Worm (Caenorhabditis elegans) whole organism, young adult: ENCODE data around the gene nlp-11.
A peak's percentile ranks its signal among the peaks of the same experiment; 100 is the strongest.

ENCODE experiments used
- B0336.3 ChIP-seq: fragments of 200-800 bp; sonication (Bioruptor generic); IDR thresholded peaks from 2 replicates; pipeline ENCODE4 v1.3.6; 2022; ENCODE audit warnings: missing genetic modification characterization, missing compliant biosample characterization
- C06A6.2 ChIP-seq: fragments of 200-800 bp; sonication (Bioruptor generic); conservative IDR thresholded peaks from 2 replicates; pipeline ENCODE4 v1.3.6; 2022; ENCODE audit warnings: missing genetic modification characterization, missing compliant biosample characterization
- F23B12.7 ChIP-seq: sonication (generic microtip); optimal IDR thresholded peaks from 2 replicates; lab custom pipeline; 2017; ENCODE audit warnings: missing genetic modification characterization, mild to moderate bottlenecking, missing compliant biosample characterization, antibody characterized with exemption, moderate library complexity; ENCODE audit not compliant: insufficient read depth
- K11D2.4 ChIP-seq: fragments of 200-800 bp; sonication (Bioruptor generic); IDR thresholded peaks from 2 replicates; pipeline ENCODE4 v1.3.6; 2022; ENCODE audit warnings: missing genetic modification reagents, missing genetic modification characterization, missing compliant biosample characterization
- K12H6.12 ChIP-seq: fragments of 200-800 bp; sonication (Bioruptor generic); optimal IDR thresholded peaks from 2 replicates; lab custom pipeline; 2018; ENCODE audit warnings: mild to moderate bottlenecking, missing genetic modification characterization, missing compliant biosample characterization
- T07F8.4 ChIP-seq: sonication (generic microtip); optimal IDR thresholded peaks from 2 replicates; lab custom pipeline; 2016; ENCODE audit warnings: mild to moderate bottlenecking, missing genetic modification characterization, moderate library complexity, missing compliant biosample characterization
- Y56A3A.18 ChIP-seq: fragments of 200-800 bp; sonication (Bioruptor generic); IDR thresholded peaks from 2 replicates; pipeline ENCODE4 v1.3.6; 2022; ENCODE audit warnings: missing genetic modification reagents, missing genetic modification characterization, missing compliant biosample characterization
- Y79H2A.3 ChIP-seq: fragments of 200-800 bp; sonication (Bioruptor generic); conservative IDR thresholded peaks from 2 replicates; pipeline ENCODE4 v1.3.6; 2022; ENCODE audit warnings: missing genetic modification reagents, missing genetic modification characterization, missing compliant biosample characterization
- akir-1 ChIP-seq: fragments of 200-800 bp; sonication (Bioruptor generic); optimal IDR thresholded peaks from 2 replicates; lab custom pipeline; 2018; ENCODE audit warnings: mild to moderate bottlenecking, missing genetic modification characterization, moderate library complexity, missing compliant biosample characterization
- aptf-2 ChIP-seq: fragments of 200-800 bp; sonication (Bioruptor generic); conservative IDR thresholded peaks from 2 replicates; pipeline ENCODE4 v1.3.6; 2022; ENCODE audit warnings: missing genetic modification reagents, missing genetic modification characterization, missing compliant biosample characterization
- aptf-3 ChIP-seq: fragments of 200-800 bp; sonication (Bioruptor generic); IDR thresholded peaks from 2 replicates; pipeline ENCODE4 v1.3.6; 2022; ENCODE audit warnings: missing genetic modification characterization, missing compliant biosample characterization
- athp-1 ChIP-seq: sonication (generic microtip); optimal IDR thresholded peaks from 2 replicates; lab custom pipeline; 2017; ENCODE audit warnings: mild to moderate bottlenecking, missing genetic modification characterization, missing compliant biosample characterization
- attf-3 ChIP-seq: fragments of 200-800 bp; sonication (Bioruptor generic); conservative IDR thresholded peaks from 2 replicates; pipeline ENCODE4 v1.3.6; 2022; ENCODE audit warnings: missing genetic modification reagents, missing genetic modification characterization, missing compliant biosample characterization
- attf-5 ChIP-seq: fragments of 200-800 bp; sonication (Bioruptor generic); optimal IDR thresholded peaks from 2 replicates; lab custom pipeline; 2018; ENCODE audit warnings: mild to moderate bottlenecking, missing genetic modification characterization, missing compliant biosample characterization
- chd-7 ChIP-seq: sonication (generic microtip); optimal IDR thresholded peaks from 2 replicates; lab custom pipeline; 2016; ENCODE audit warnings: mild to moderate bottlenecking, missing genetic modification characterization, moderate library complexity, missing compliant biosample characterization
- die-1 ChIP-seq: sonication (generic microtip); optimal IDR thresholded peaks from 2 replicates; lab custom pipeline; 2016; ENCODE audit warnings: missing genotype, mild to moderate bottlenecking, missing genetic modification characterization, missing compliant biosample characterization
- dpl-1 ChIP-seq: fragments of 150-350 bp; optimal IDR thresholded peaks from 2 replicates; lab custom pipeline; 2014; ENCODE audit warnings: missing biosample characterization, missing genetic modification reagents, missing genetic modification characterization
- egrh-3 ChIP-seq: fragments of 200-800 bp; sonication (Bioruptor generic); IDR thresholded peaks from 2 replicates; pipeline ENCODE4 v1.3.6; 2022; ENCODE audit warnings: missing genetic modification reagents, missing genetic modification characterization, missing compliant biosample characterization
- ekl-4 ChIP-seq: fragments of 200-800 bp; sonication (Bioruptor generic); IDR thresholded peaks from 2 replicates; pipeline ENCODE4 v1.3.6; 2022; ENCODE audit warnings: missing genetic modification reagents, missing genetic modification characterization, missing compliant biosample characterization
- ets-4 ChIP-seq: fragments of 200-800 bp; sonication (Bioruptor generic); optimal IDR thresholded peaks from 2 replicates; lab custom pipeline; 2018; ENCODE audit warnings: mild to moderate bottlenecking, missing genetic modification characterization, missing compliant biosample characterization
- gei-17 ChIP-seq: fragments of 200-800 bp; sonication (Bioruptor generic); optimal IDR thresholded peaks from 2 replicates; lab custom pipeline; 2018; ENCODE audit warnings: mild to moderate bottlenecking, missing genetic modification characterization, missing compliant biosample characterization
- hmg-1.2 ChIP-seq: fragments of 200-800 bp; sonication (Bioruptor generic); IDR thresholded peaks from 2 replicates; pipeline ENCODE4 v1.3.6; 2022; ENCODE audit warnings: missing genetic modification reagents, missing genetic modification characterization, missing compliant biosample characterization
- lin-26 ChIP-seq: fragments of 200-800 bp; sonication (Bioruptor generic); IDR thresholded peaks from 2 replicates; pipeline ENCODE4 v1.3.6; 2022; ENCODE audit warnings: missing genetic modification reagents, missing genetic modification characterization, missing compliant biosample characterization
- lin-35 ChIP-seq, 3 experiments: fragments of 150-350 bp in 2 of 3; sonication (generic microtip) in 1 of 3; optimal IDR thresholded peaks; 2 replicates each; lab custom pipeline; 2014 to 2018; ENCODE audit warnings: missing biosample characterization in 3 of 3, missing genetic modification characterization in 3 of 3, missing genetic modification reagents in 3 of 3
- lin-40 ChIP-seq: sonication (generic microtip); optimal IDR thresholded peaks from 2 replicates; lab custom pipeline; 2016; ENCODE audit warnings: missing genetic modification characterization, mild to moderate bottlenecking, missing compliant biosample characterization, missing genotype, missing genetic modification reagents
- lin-54 ChIP-seq: fragments of 200-800 bp; sonication (Bioruptor generic); optimal IDR thresholded peaks from 2 replicates; lab custom pipeline; 2018; ENCODE audit warnings: mild to moderate bottlenecking, missing genetic modification characterization, missing compliant biosample characterization
- lir-1 ChIP-seq: fragments of 200-800 bp; sonication (Bioruptor generic); conservative IDR thresholded peaks from 2 replicates; pipeline ENCODE4 v1.3.6; 2022; ENCODE audit warnings: missing genetic modification reagents, missing genetic modification characterization, missing compliant biosample characterization
- lsy-27 ChIP-seq: sonication (generic microtip); optimal IDR thresholded peaks from 2 replicates; lab custom pipeline; 2017; ENCODE audit warnings: missing genetic modification characterization, mild to moderate bottlenecking, missing compliant biosample characterization, antibody characterized with exemption, missing genotype, borderline replicate concordance; ENCODE audit not compliant: insufficient read depth
- madf-10 ChIP-seq: sonication (generic microtip); optimal IDR thresholded peaks from 2 replicates; lab custom pipeline; 2016; ENCODE audit warnings: mild to moderate bottlenecking, missing genetic modification characterization, missing compliant biosample characterization
- madf-3 ChIP-seq: fragments of 200-800 bp; sonication (Bioruptor generic); IDR thresholded peaks from 2 replicates; pipeline ENCODE4 v1.3.6; 2022; ENCODE audit warnings: missing genetic modification reagents, missing genetic modification characterization, missing compliant biosample characterization
- madf-6 ChIP-seq: fragments of 200-800 bp; sonication (Bioruptor generic); IDR thresholded peaks from 2 replicates; pipeline ENCODE4 v1.3.6; 2022; ENCODE audit warnings: missing genetic modification reagents, missing genetic modification characterization, missing compliant biosample characterization
- mes-4 ChIP-seq: sonication (generic microtip); optimal IDR thresholded peaks from 2 replicates; lab custom pipeline; 2016; ENCODE audit warnings: missing genotype, missing genetic modification characterization, missing compliant biosample characterization
- nfyb-1 ChIP-seq: fragments of 200-800 bp; sonication (Bioruptor generic); IDR thresholded peaks from 2 replicates; pipeline ENCODE4 v1.3.6; 2022; ENCODE audit warnings: missing genetic modification reagents, missing genetic modification characterization, missing compliant biosample characterization
- nhr-27 ChIP-seq: fragments of 200-800 bp; sonication (Bioruptor generic); optimal IDR thresholded peaks from 2 replicates; lab custom pipeline; 2018; ENCODE audit warnings: mild to moderate bottlenecking, missing genetic modification characterization, moderate library complexity, missing compliant biosample characterization
- nhr-80 ChIP-seq: sonication (generic microtip); optimal IDR thresholded peaks from 2 replicates; lab custom pipeline; 2016; ENCODE audit warnings: missing genetic modification characterization, missing compliant biosample characterization
- pbrm-1 ChIP-seq: fragments of 200-800 bp; sonication (Bioruptor generic); IDR thresholded peaks from 2 replicates; pipeline ENCODE4 v1.3.6; 2022; ENCODE audit warnings: missing genetic modification reagents, missing genetic modification characterization, missing compliant biosample characterization
- rcor-1 ChIP-seq: fragments of 200-800 bp; sonication (Bioruptor generic); IDR thresholded peaks from 2 replicates; pipeline ENCODE4 v1.3.6; 2022; ENCODE audit warnings: missing genetic modification reagents, missing genetic modification characterization, missing compliant biosample characterization
- repo-1 ChIP-seq: sonication (generic microtip); optimal IDR thresholded peaks from 2 replicates; lab custom pipeline; 2017; ENCODE audit warnings: mild to moderate bottlenecking, missing genetic modification characterization, missing compliant biosample characterization
- sdz-38 ChIP-seq: sonication (generic microtip); optimal IDR thresholded peaks from 2 replicates; lab custom pipeline; 2016; ENCODE audit warnings: missing genotype, missing genetic modification characterization, missing compliant biosample characterization
- sea-2 ChIP-seq: fragments of 200-800 bp; sonication (Bioruptor generic); IDR thresholded peaks from 2 replicates; pipeline ENCODE4 v1.3.6; 2022; ENCODE audit warnings: missing genetic modification characterization, missing compliant biosample characterization
- snpc-1.1 ChIP-seq: sonication (generic microtip); optimal IDR thresholded peaks from 2 replicates; lab custom pipeline; 2017; ENCODE audit warnings: missing genetic modification characterization, mild to moderate bottlenecking, missing compliant biosample characterization, antibody characterized with exemption, moderate library complexity, missing genotype, missing genetic modification reagents; ENCODE audit not compliant: insufficient read depth
- snpc-4 ChIP-seq, 5 experiments: fragments of 150-350 bp in 1 of 5; sonication (generic microtip) in 4 of 5; optimal IDR thresholded peaks; 2 replicates each; lab custom pipeline; 2014 to 2018; ENCODE audit warnings: missing genetic modification characterization in 5 of 5, missing biosample characterization in 3 of 5, antibody characterized with exemption in 2 of 5, mild to moderate bottlenecking in 2 of 5, missing compliant biosample characterization in 2 of 5, missing genotype in 2 of 5, moderate library complexity in 2 of 5, missing genetic modification reagents in 1 of 5
- xnd-1 ChIP-seq: sonication (generic microtip); optimal IDR thresholded peaks from 2 replicates; lab custom pipeline; 2016; ENCODE audit warnings: missing genotype, missing genetic modification reagents, missing genetic modification characterization, missing compliant biosample characterization
- zfh-2 ChIP-seq: fragments of 200-800 bp; sonication (Bioruptor generic); conservative IDR thresholded peaks from 2 replicates; pipeline ENCODE4 v1.3.6; 2022; ENCODE audit warnings: missing genetic modification reagents, missing genetic modification characterization, missing compliant biosample characterization
- ztf-18 ChIP-seq: sonication (generic microtip); optimal IDR thresholded peaks from 2 replicates; lab custom pipeline; 2016; ENCODE audit warnings: missing genotype, mild to moderate bottlenecking, missing genetic modification characterization, missing compliant biosample characterization
- ztf-26 ChIP-seq: sonication (generic microtip); optimal IDR thresholded peaks from 2 replicates; lab custom pipeline; 2017; ENCODE audit warnings: missing genetic modification characterization, missing compliant biosample characterization

The nlp-11 gene

DNA sequence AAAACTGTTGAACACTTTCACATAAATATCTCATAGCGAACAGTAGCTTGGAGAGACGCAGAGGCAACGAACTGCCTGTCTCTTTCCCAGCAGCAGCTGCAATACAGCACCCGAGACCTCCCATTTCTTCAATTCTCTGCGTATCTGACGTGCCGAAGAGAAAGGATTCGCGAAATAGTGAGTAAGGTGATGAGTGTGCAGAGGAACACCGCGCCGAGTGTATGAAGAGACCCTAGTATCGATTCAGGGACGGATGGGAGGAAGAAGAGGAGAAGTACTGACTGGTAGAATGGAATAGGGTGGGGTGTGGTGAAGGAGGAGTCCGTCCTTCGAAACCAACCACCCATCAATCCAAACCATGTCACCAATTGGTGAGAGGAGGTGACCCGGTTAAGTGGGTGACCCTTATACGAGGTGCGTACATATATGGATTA lies 45.6 kb downstream of the nlp-11 start (continued):
- TF ChIP-seq dpl-1 (no peak), zfh-2 (GFP tag; lab: Robert Waterston, UW) (peak; percentile 91), attf-5 (peak; percentile 67), snpc-4 (GFP tag; optimal IDR thresholded peaks at IDR 0.05; lab: Kevin White, UChicago) (no peak), snpc-4 (tag; optimal IDR thresholded peaks at IDR 0.05; lab: Kevin White, UChicago) (peak in 2 of 4 experiments; percentile 4 to 35), gei-17 (GFP tag; lab: Kevin White, UChicago) (peak; percentile 18), hmg-1.2 (GFP tag; lab: Robert Waterston, UW) (peak; percentile 78), sdz-38 (tag; lab: Kevin White, UChicago) (no peak), ekl-4 (no peak), pbrm-1 (peak; percentile 21; the same call in 1 of the 2 replicates), lir-1 (GFP tag; lab: Robert Waterston, UW) (no peak), aptf-2 (no peak), attf-3 (peak; percentile 26; the same call in 1 of the 2 replicates), ztf-18 (no peak), xnd-1 (tag; lab: Kevin White, UChicago) (no peak), lin-35 (GFP tag; optimal IDR thresholded peaks at IDR 0.05; lab: Kevin White, UChicago) (peak in 1 of 3 experiments; percentile 51), lin-54 (peak; percentile 37), egrh-3 (GFP tag; lab: Robert Waterston, UW) (peak; percentile 46; the same call in 1 of the 2 replicates), akir-1 (GFP tag; lab: Kevin White, UChicago) (no peak), mes-4 (tag; lab: Kevin White, UChicago) (no peak), K12H6.12 (peak; percentile 61), Y79H2A.3 (GFP tag; lab: Robert Waterston, UW) (no peak), sea-2 (GFP tag; lab: Robert Waterston, UW) (0 out of 2 replicates have a peak, but pooled peaks have one; percentile 31), K11D2.4 (GFP tag; lab: Robert Waterston, UW) (0 out of 2 replicates have a peak, but pooled peaks have one; percentile 42), lin-26 (peak; percentile 68; the same call in 1 of the 2 replicates), nhr-27 (peak; percentile 10), die-1 (tag; lab: Kevin White, UChicago) (no peak), Y56A3A.18 (no peak), rcor-1 (GFP tag; lab: Robert Waterston, UW) (peak; percentile 65; the same call in 1 of the 2 replicates), chd-7 (tag; lab: Kevin White, UChicago) (peak; percentile 45), lin-40 (peak; percentile 66)
- TF ChIP-seq, all 124 proteins: peak for 27

DNA sequence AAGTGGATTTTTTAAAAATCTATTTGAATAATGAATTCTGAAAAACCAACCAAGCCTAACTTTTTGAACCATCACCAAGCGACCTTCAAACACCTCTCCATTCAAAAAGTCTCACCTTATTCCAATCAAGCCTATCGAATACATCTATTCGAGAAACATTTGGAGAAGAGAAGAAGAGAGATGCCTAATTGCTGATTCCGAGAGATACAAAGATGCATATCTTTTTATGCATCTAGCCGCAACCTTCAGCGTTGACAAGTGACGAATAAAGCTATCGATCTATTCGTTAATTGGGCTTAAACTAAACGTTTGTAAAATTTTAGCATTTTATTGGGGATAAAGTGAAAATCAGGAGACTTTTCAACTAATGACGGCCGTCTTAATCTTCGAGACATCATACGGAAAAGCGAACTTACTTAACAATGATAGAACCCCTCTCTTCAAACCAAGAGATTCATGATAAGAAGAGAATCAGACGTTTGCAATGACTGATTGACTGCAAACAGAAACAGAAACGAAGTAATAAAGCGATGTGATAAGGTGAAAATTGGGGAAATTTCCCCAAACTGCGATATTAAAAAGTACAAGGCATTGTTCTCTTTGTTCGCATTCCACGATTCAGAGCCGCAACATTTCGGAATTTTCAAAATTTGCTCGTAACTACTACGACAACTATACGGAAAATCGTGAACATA lies 46.7 kb downstream of the nlp-11 start:
- TF ChIP-seq nhr-80: peak; percentile 50
- TF ChIP-seq K12H6.12: no peak
- TF ChIP-seq ztf-26 (tag; lab: Kevin White, UChicago): no peak
- TF ChIP-seq madf-6 (GFP tag; lab: Robert Waterston, UW): 0 out of 2 replicates have a peak, but pooled peaks have one; percentile 31
- no peak for TF ChIP-seq madf-3 (GFP tag; lab: Robert Waterston, UW)
- TF ChIP-seq ets-4: no peak
- no peak for TF ChIP-seq nfyb-1 (GFP tag; lab: Robert Waterston, UW)

DNA sequence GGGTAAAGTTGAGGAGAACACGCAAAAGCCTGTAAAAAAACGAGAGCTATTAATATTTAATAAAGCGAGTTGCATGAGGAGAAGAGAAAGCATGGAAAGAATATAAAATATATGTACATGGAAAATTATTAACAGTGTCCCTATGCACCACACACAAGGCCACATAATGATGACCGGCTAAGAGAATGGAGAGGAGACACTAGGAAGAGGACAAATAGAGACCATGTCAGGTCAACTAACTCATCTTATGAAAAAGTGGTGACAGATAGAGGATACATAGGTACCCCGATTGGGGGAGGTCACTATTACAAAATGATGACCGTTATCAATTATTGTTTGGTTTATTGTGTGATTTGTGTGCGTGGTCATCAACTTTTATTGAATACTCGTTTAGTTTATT lies 47.3 kb downstream of the nlp-11 start, which contains the start of gene fzr-1:
Gene fzr-1 (minus strand): TSS at position 29 of the 400 bp plus-strand sequence.
- TF ChIP-seq F23B12.7 (tag; lab: Kevin White, UChicago): no peak
- no peak for TF ChIP-seq repo-1 (tag; lab: Kevin White, UChicago)
- no peak for TF ChIP-seq lsy-27
- no peak for TF ChIP-seq aptf-3 (GFP tag; lab: Robert Waterston, UW)
- no peak for TF ChIP-seq madf-10 (tag; lab: Kevin White, UChicago)
- TF ChIP-seq pbrm-1: no peak
- no peak for TF ChIP-seq akir-1 (GFP tag; lab: Kevin White, UChicago)
- no peak for TF ChIP-seq athp-1 (tag; lab: Kevin White, UChicago)
- TF ChIP-seq C06A6.2 (GFP tag; lab: Robert Waterston, UW): no peak
- no peak for TF ChIP-seq zfh-2 (GFP tag; lab: Robert Waterston, UW)
- TF ChIP-seq madf-3 (GFP tag; lab: Robert Waterston, UW): no peak
- no peak for TF ChIP-seq T07F8.4 (tag; lab: Kevin White, UChicago)
- no peak for TF ChIP-seq B0336.3 (GFP tag; lab: Robert Waterston, UW)
- TF ChIP-seq snpc-1.1 (tag; lab: Kevin White, UChicago): no peak
